Fruit fly (Drosophila melanogaster): ENCODE measurements around the gene Atg8a.

The Atg8a gene

DNA sequence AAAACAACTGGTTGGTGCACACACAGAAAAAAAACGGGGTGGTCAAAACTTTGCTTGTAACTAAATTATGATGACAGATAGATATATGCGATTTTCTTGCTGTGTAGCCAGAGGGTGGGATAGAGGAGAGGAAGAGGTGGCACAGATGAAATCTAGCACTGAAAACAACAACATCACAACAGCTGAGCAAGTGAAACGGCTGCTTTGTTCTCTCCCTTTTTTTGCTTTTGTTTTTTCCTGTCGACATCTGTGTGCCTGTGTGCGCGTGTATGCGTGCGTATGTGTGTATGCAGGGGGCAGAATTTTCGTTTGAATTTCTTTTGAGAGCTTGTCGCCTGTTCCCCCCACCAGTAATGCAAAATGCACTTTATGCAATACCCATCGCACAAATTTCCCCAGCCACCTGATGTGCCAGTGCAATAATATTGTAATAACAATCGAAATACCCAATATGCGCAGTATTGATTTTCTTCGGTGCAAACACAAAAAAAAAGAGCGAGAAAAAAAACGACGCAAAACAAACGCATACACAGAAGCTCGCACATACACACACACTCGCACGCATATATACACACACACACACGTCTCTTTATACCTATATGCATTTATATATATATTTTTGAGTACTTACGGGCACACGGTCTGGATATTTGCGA lies 660 bp downstream of the Atg8a start:
- TF ChIP-seq D (optimal IDR thresholded peaks at IDR 0.05) (peak; percentile 13), D (GFP tag; optimal IDR thresholded peaks at IDR 0.05) (peak; percentile 41), twi (tag; optimal IDR thresholded peaks at IDR 0.05) (peak; percentile 13), E2f2 (GFP tag; IDR thresholded peaks at IDR 0.05) (peak; percentile 33; the same call in 1 of the 2 replicates), CG3407 (GFP tag; optimal IDR thresholded peaks at IDR 0.05) (no peak), CG15514 (GFP tag; optimal IDR thresholded peaks at IDR 0.05) (peak; percentile 58), seq (GFP tag; IDR thresholded peaks at IDR 0.05) (0 out of 2 replicates have a peak, but pooled peaks have one; percentile 28), Dbx (GFP tag; IDR thresholded peaks at IDR 0.05) (peak; percentile 81), Trl (optimal IDR thresholded peaks at IDR 0.05) (peak in 1 of 2 experiments; percentile 35), Trl (GFP tag; optimal IDR thresholded peaks at IDR 0.05) (peak; percentile 61), Atf6 (GFP tag; IDR thresholded peaks at IDR 0.05) (peak; percentile 68), Lhr (GFP tag; optimal IDR thresholded peaks at IDR 0.05) (no peak), CG12769 (tag; optimal IDR thresholded peaks at IDR 0.05) (peak; percentile 84), CG18476 (GFP tag; optimal IDR thresholded peaks at IDR 0.05) (peak; percentile 23), Side (GFP tag; optimal IDR thresholded peaks at IDR 0.05) (peak; percentile 75), CG10147 (GFP tag; optimal IDR thresholded peaks at IDR 0.05) (peak; percentile 7), Poxn (GFP tag; IDR thresholded peaks at IDR 0.05) (no peak), crc (GFP tag; optimal IDR thresholded peaks at IDR 0.05) (peak; percentile 24), esg (GFP tag; conservative IDR thresholded peaks at IDR 0.05) (no peak), CG13296 (GFP tag; optimal IDR thresholded peaks at IDR 0.05) (peak; percentile 45), Ssrp (tag; optimal IDR thresholded peaks at IDR 0.05) (peak; percentile 17), Sox102F (GFP tag; optimal IDR thresholded peaks at IDR 0.05) (peak; percentile 51), wor (GFP tag; IDR thresholded peaks at IDR 0.05) (no peak), Ptx1 (GFP tag; IDR thresholded peaks at IDR 0.05) (peak; percentile 56), CG7786 (GFP tag; optimal IDR thresholded peaks at IDR 0.05) (peak; percentile 77), vfl (GFP tag; optimal IDR thresholded peaks at IDR 0.05) (peak; percentile 51), CG1832 (GFP tag; optimal IDR thresholded peaks at IDR 0.05) (peak; percentile 49), pnt (GFP tag; optimal IDR thresholded peaks at IDR 0.05) (peak; percentile 52), disco-r (GFP tag; optimal IDR thresholded peaks at IDR 0.05) (peak; percentile 18), CG3726 (GFP tag; IDR thresholded peaks at IDR 0.05) (no peak), pho (GFP tag; optimal IDR thresholded peaks at IDR 0.05) (peak; percentile 78), crol (GFP tag; IDR thresholded peaks at IDR 0.05) (peak; percentile 94), Ets97D (GFP tag; optimal IDR thresholded peaks at IDR 0.05) (peak; percentile 11), CG8290 (GFP tag; optimal IDR thresholded peaks at IDR 0.05) (no peak), CG8290 (tag; optimal IDR thresholded peaks at IDR 0.05) (peak in 1 of 2 experiments; percentile 84), btn (GFP tag; optimal IDR thresholded peaks at IDR 0.05) (no peak), fru (optimal IDR thresholded peaks at IDR 0.05) (no peak), lmd (GFP tag; IDR thresholded peaks at IDR 0.05) (peak; percentile 53; the same call in 1 of the 2 replicates), cas (GFP tag; IDR thresholded peaks at IDR 0.05) (no peak), nerfin-2 (GFP tag; IDR thresholded peaks at IDR 0.05; ENCODE audit: partially characterized antibody) (no peak), gcm2 (GFP tag; optimal IDR thresholded peaks at IDR 0.05) (no peak), CG10979 (tag; optimal IDR thresholded peaks at IDR 0.05) (peak; percentile 37), ttk (GFP tag; IDR thresholded peaks at IDR 0.05) (0 out of 2 replicates have a peak, but pooled peaks have one; percentile 26), CG11456 (GFP tag; IDR thresholded peaks at IDR 0.05) (peak; percentile 69; the same call in 1 of the 3 replicates), CG8388 (GFP tag; optimal IDR thresholded peaks at IDR 0.05) (peak; percentile 23), H2.0 (GFP tag; IDR thresholded peaks at IDR 0.05) (peak; percentile 31; the same call in 1 of the 2 replicates), CG4424 (GFP tag; optimal IDR thresholded peaks at IDR 0.05) (peak; percentile 1), CG6813 (GFP tag; optimal IDR thresholded peaks at IDR 0.05) (peak; percentile 28), CG30403 (GFP tag; optimal IDR thresholded peaks at IDR 0.05) (peak; percentile 61), CG1602 (GFP tag; optimal IDR thresholded peaks at IDR 0.05) (peak; percentile 3), CG15696 (tag; optimal IDR thresholded peaks at IDR 0.05) (peak; percentile 17), mam (GFP tag; optimal IDR thresholded peaks at IDR 0.05) (peak; percentile 81)
